Fruit fly (Drosophila melanogaster) whole organism, embryonic: ENCODE measurements around the gene Gem4b.
"Not testable (repeated sequence)": the region's sequence is repeated elsewhere in the genome, so short reads cannot be mapped to it uniquely, and the experiment has no call there.

Experiments used
- Bdp1 ChIP-seq: fragments of 200-800 bp; sonication (Bioruptor generic); optimal IDR thresholded peaks from 3 replicates; lab custom pipeline; 2016; ENCODE audit warnings: missing biosample characterization, missing genetic modification characterization
- CG10431 ChIP-seq: fragments of 200-800 bp; sonication (Bioruptor generic); optimal IDR thresholded peaks from 3 replicates; lab custom pipeline; 2018; ENCODE audit warnings: missing biosample characterization, mild to moderate bottlenecking, missing genetic modification characterization
- CG12155 ChIP-seq: fragments of 200-800 bp; sonication (Bioruptor generic); optimal IDR thresholded peaks from 3 replicates; lab custom pipeline; 2016; ENCODE audit warnings: missing biosample characterization, missing genetic modification characterization
- CG12236 ChIP-seq: fragments of 200-800 bp; sonication (Bioruptor generic); optimal IDR thresholded peaks from 2 replicates; lab custom pipeline; 2016; ENCODE audit warnings: missing biosample characterization, missing genetic modification characterization
- CG13296 ChIP-seq: fragments of 200-800 bp; sonication (Bioruptor generic); optimal IDR thresholded peaks from 3 replicates; lab custom pipeline; 2018; ENCODE audit warnings: missing biosample characterization, mild to moderate bottlenecking, missing genetic modification characterization
- CG15514 ChIP-seq: fragments of 200-800 bp; sonication (Bioruptor generic); optimal IDR thresholded peaks from 3 replicates; lab custom pipeline; 2017; ENCODE audit warnings: missing biosample characterization, missing genetic modification characterization, mild to moderate bottlenecking, moderate library complexity, missing genetic modification reagents
- CG16863 ChIP-seq: fragments of 200-800 bp; sonication (Bioruptor generic); optimal IDR thresholded peaks from 3 replicates; lab custom pipeline; 2016; ENCODE audit warnings: missing biosample characterization, missing genetic modification characterization
- CG1792 ChIP-seq: fragments of 200-800 bp; sonication (Bioruptor generic); optimal IDR thresholded peaks from 2 replicates; lab custom pipeline; 2016; ENCODE audit warnings: missing biosample characterization, missing genetic modification characterization
- CG2678 ChIP-seq: fragments of 200-800 bp; sonication (Bioruptor generic); optimal IDR thresholded peaks from 3 replicates; lab custom pipeline; 2019; ENCODE audit warnings: missing biosample characterization, mild to moderate bottlenecking, missing genetic modification characterization, moderate library complexity
- CG2889 ChIP-seq: fragments of 200-800 bp; sonication (Bioruptor generic); IDR thresholded peaks from 3 replicates; pipeline ENCODE4 v1.3.6; 2022; ENCODE audit warnings: missing biosample characterization, missing genetic modification characterization
- CG33557 ChIP-seq: fragments of 200-800 bp; sonication (Bioruptor generic); optimal IDR thresholded peaks from 2 replicates; lab custom pipeline; 2019; ENCODE audit warnings: missing biosample characterization, mild to moderate bottlenecking, missing genetic modification characterization, moderate library complexity
- CG34224 ChIP-seq: fragments of 200-800 bp; sonication (Bioruptor generic); IDR thresholded peaks from 3 replicates; pipeline ENCODE4 v1.3.6; 2022; ENCODE audit warnings: missing biosample characterization, missing genetic modification characterization; ENCODE audit not compliant: partially characterized antibody
- CG3726 ChIP-seq: fragments of 200-800 bp; sonication (Bioruptor generic); IDR thresholded peaks from 3 replicates; pipeline ENCODE4, ENCODE4 v1.3.6; 2022; ENCODE audit warnings: missing biosample characterization, missing genetic modification characterization
- CG42726 ChIP-seq: fragments of 200-800 bp; sonication (Bioruptor generic); IDR thresholded peaks from 2 replicates; pipeline ENCODE4 v1.3.6; 2022; ENCODE audit warnings: missing biosample characterization, missing genetic modification characterization; ENCODE audit not compliant: partially characterized antibody
- CG4282 ChIP-seq: fragments of 200-800 bp; sonication (Bioruptor generic); optimal IDR thresholded peaks from 2 replicates; lab custom pipeline; 2016; ENCODE audit warnings: missing biosample characterization, missing genetic modification characterization
- CG4730 ChIP-seq: fragments of 200-800 bp; sonication (Bioruptor generic); IDR thresholded peaks from 2 replicates; pipeline ENCODE4 v1.3.6; 2022; ENCODE audit warnings: missing biosample characterization, missing genetic modification characterization
- CG7357 ChIP-seq: fragments of 200-800 bp; sonication (Bioruptor generic); IDR thresholded peaks from 3 replicates; pipeline ENCODE4 v1.3.6; 2022; ENCODE audit warnings: missing biosample characterization, missing genetic modification characterization
- CG8478 ChIP-seq: fragments of >200 bp; optimal IDR thresholded peaks from 2 replicates; lab custom pipeline; 2018
- D ChIP-seq, 2 experiments: fragments of 200-800 bp in 1 of 2; fragments of >200 bp in 1 of 2; sonication (Bioruptor generic) in 1 of 2; optimal IDR thresholded peaks; 2 replicates in 1 of 2; 3 replicates in 1 of 2; lab custom pipeline; 2017; ENCODE audit warnings: mild to moderate bottlenecking in 1 of 2, missing biosample characterization in 1 of 2, missing genetic modification characterization in 1 of 2, missing genetic modification reagents in 1 of 2
- Dref ChIP-seq: fragments of 200-800 bp; sonication (Bioruptor generic); IDR thresholded peaks from 2 replicates; pipeline ENCODE4 v1.3.6; 2022; ENCODE audit warnings: missing biosample characterization, missing genetic modification characterization
- Hmx ChIP-seq: fragments of 200-800 bp; sonication (Bioruptor generic); optimal IDR thresholded peaks from 2 replicates; lab custom pipeline; 2016; ENCODE audit warnings: missing biosample characterization, missing genetic modification characterization
- Hsf ChIP-seq: fragments of 200-800 bp; sonication (Bioruptor generic); optimal IDR thresholded peaks from 3 replicates; lab custom pipeline; 2016; ENCODE audit warnings: missing biosample characterization, missing genetic modification characterization
- Jarid2 ChIP-seq: fragments of 200-800 bp; sonication (Bioruptor generic); optimal IDR thresholded peaks from 3 replicates; lab custom pipeline; 2017; ENCODE audit warnings: mild to moderate bottlenecking, missing biosample characterization, missing genetic modification reagents, missing genetic modification characterization
- NC2β ChIP-seq: fragments of 200-800 bp; sonication (Bioruptor generic); optimal IDR thresholded peaks from 2 replicates; lab custom pipeline; 2016; ENCODE audit warnings: missing biosample characterization, missing genetic modification characterization
- NFAT ChIP-seq: fragments of 200-800 bp; sonication (Bioruptor generic); IDR thresholded peaks from 2 replicates; pipeline ENCODE4 v1.3.6; 2022; ENCODE audit warnings: missing biosample characterization, missing genetic modification characterization
- Ptx1 ChIP-seq: fragments of 200-800 bp; sonication (Bioruptor generic); IDR thresholded peaks from 2 replicates; pipeline ENCODE4 v1.3.6; 2022; ENCODE audit warnings: missing biosample characterization, missing genetic modification characterization
- Side ChIP-seq: fragments of 200-800 bp; sonication (Bioruptor generic); optimal IDR thresholded peaks from 2 replicates; lab custom pipeline; 2016; ENCODE audit warnings: missing biosample characterization, missing genetic modification characterization
- Usf ChIP-seq: fragments of 200-800 bp; sonication (Bioruptor generic); optimal IDR thresholded peaks from 2 replicates; lab custom pipeline; 2017; ENCODE audit warnings: missing genotype, missing biosample characterization, missing genetic modification characterization
- Vsx1 ChIP-seq: fragments of 200-800 bp; sonication (Bioruptor generic); optimal IDR thresholded peaks from 2 replicates; lab custom pipeline; 2017; ENCODE audit warnings: missing biosample characterization, mild to moderate bottlenecking, missing genetic modification characterization, missing genetic modification reagents
- YL-1 ChIP-seq: fragments of 200-800 bp; sonication (Bioruptor generic); optimal IDR thresholded peaks from 3 replicates; lab custom pipeline; 2017; ENCODE audit warnings: missing biosample characterization, mild to moderate bottlenecking, missing genetic modification characterization
- ac ChIP-seq: fragments of 200-800 bp; sonication (Bioruptor generic); optimal IDR thresholded peaks from 3 replicates; lab custom pipeline; 2017; ENCODE audit warnings: missing biosample characterization, mild to moderate bottlenecking, missing genetic modification characterization
- bab2 ChIP-seq: fragments of 200-800 bp; sonication (Bioruptor generic); optimal IDR thresholded peaks from 2 replicates; lab custom pipeline; 2016; ENCODE audit warnings: missing biosample characterization, missing genetic modification characterization
- chif ChIP-seq, 2 experiments: fragments of 200-800 bp; sonication (Bioruptor generic); optimal IDR thresholded peaks; 3 replicates each; lab custom pipeline; 2016; ENCODE audit warnings: missing biosample characterization in 2 of 2, missing genetic modification characterization in 2 of 2
- chinmo ChIP-seq: fragments of 200-800 bp; sonication (Bioruptor generic); IDR thresholded peaks from 4 replicates; pipeline ENCODE4 v1.3.6; 2022; ENCODE audit warnings: missing biosample characterization, missing genetic modification characterization; ENCODE audit not compliant: partially characterized antibody
- chn ChIP-seq: fragments of 200-800 bp; sonication (Bioruptor generic); optimal IDR thresholded peaks from 2 replicates; lab custom pipeline; 2016; ENCODE audit warnings: missing biosample characterization, missing genetic modification characterization
- corto ChIP-seq: fragments of 200-800 bp; sonication (Bioruptor generic); optimal IDR thresholded peaks from 2 replicates; lab custom pipeline; 2016; ENCODE audit warnings: missing biosample characterization, mild to moderate bottlenecking, missing genetic modification characterization, moderate library complexity
- croc ChIP-seq: fragments of 200-800 bp; sonication (Bioruptor generic); conservative IDR thresholded peaks from 3 replicates; pipeline ENCODE4 v1.3.6; 2022; ENCODE audit warnings: missing biosample characterization, missing genetic modification characterization
- gce ChIP-seq: fragments of 200-800 bp; sonication (Bioruptor generic); IDR thresholded peaks from 3 replicates; pipeline ENCODE4 v1.3.6; 2022; ENCODE audit warnings: missing biosample characterization, missing genetic modification characterization
- gfzf ChIP-seq: fragments of 200-800 bp; sonication (Bioruptor generic); optimal IDR thresholded peaks from 2 replicates; lab custom pipeline; 2016; ENCODE audit warnings: missing biosample characterization, mild to moderate bottlenecking, missing genetic modification characterization, moderate library complexity
- grau ChIP-seq: fragments of 200-800 bp; optimal IDR thresholded peaks from 3 replicates; lab custom pipeline; 2019; ENCODE audit warnings: missing biosample characterization, mild to moderate bottlenecking, missing genetic modification characterization, moderate library complexity
- jing ChIP-seq: fragments of 200-800 bp; sonication (Bioruptor generic); optimal IDR thresholded peaks from 2 replicates; lab custom pipeline; 2018; ENCODE audit warnings: missing biosample characterization, mild to moderate bottlenecking, missing genetic modification characterization
- org-1 ChIP-seq: fragments of 200-800 bp; sonication (Bioruptor generic); optimal IDR thresholded peaks from 2 replicates; lab custom pipeline; 2017; ENCODE audit warnings: missing biosample characterization, missing genetic modification characterization
- pzg ChIP-seq: fragments of 200-800 bp; sonication (Bioruptor generic); optimal IDR thresholded peaks from 3 replicates; lab custom pipeline; 2018; ENCODE audit warnings: missing biosample characterization, mild to moderate bottlenecking, missing genetic modification characterization, moderate library complexity
- ranshi ChIP-seq: fragments of 200-800 bp; sonication (Bioruptor generic); IDR thresholded peaks from 2 replicates; pipeline ENCODE4 v1.3.6; 2022; ENCODE audit warnings: missing biosample characterization, missing genetic modification characterization
- sd ChIP-seq: fragments of 200-800 bp; sonication (Bioruptor generic); optimal IDR thresholded peaks from 3 replicates; lab custom pipeline; 2018; ENCODE audit warnings: missing biosample characterization, mild to moderate bottlenecking, missing genetic modification characterization, moderate library complexity
- tap ChIP-seq: fragments of 200-800 bp; optimal IDR thresholded peaks from 3 replicates; lab custom pipeline; 2019; ENCODE audit warnings: missing biosample characterization, mild to moderate bottlenecking, missing genetic modification characterization, moderate library complexity
- toy ChIP-seq: fragments of 200-800 bp; sonication (Bioruptor generic); IDR thresholded peaks from 2 replicates; pipeline ENCODE4 v1.3.6; 2022; ENCODE audit warnings: missing biosample characterization, missing genetic modification characterization
- zfh2 ChIP-seq: fragments of 200-800 bp; sonication (Bioruptor generic); optimal IDR thresholded peaks from 2 replicates; lab custom pipeline; 2016; ENCODE audit warnings: missing biosample characterization, missing genetic modification characterization

Gene Gem4b

dm6 chrX:3936174-3936573 is 4.5 kb upstream of the Gem4b start, which contains the start of the genes CG2938 and Glos (continued):
- TF ChIP-seq ac (GFP tag; lab: Kevin White, UChicago) (no peak), CG16863 (GFP tag; lab: Kevin White, UChicago) (no peak), pzg (GFP tag; lab: Kevin White, UChicago) (peak; percentile 33), chn (no peak), sd (tag; lab: Kevin White, UChicago) (peak; percentile 44), CG1792 (GFP tag; lab: Kevin White, UChicago) (no peak), org-1 (no peak), corto (no peak), Ptx1 (GFP tag; lab: Robert Waterston, UW) (no peak), Bdp1 (no peak), CG8478 (lab: Kevin White, UChicago) (no peak), zfh2 (GFP tag; lab: Kevin White, UChicago) (no peak), CG10431 (GFP tag; lab: Kevin White, UChicago) (no peak), grau (tag; lab: Kevin White, UChicago) (no peak), Hsf (GFP tag; lab: Kevin White, UChicago) (no peak), ranshi (no peak), Jarid2 (GFP tag; lab: Kevin White, UChicago) (no peak), Dref (GFP tag; lab: Robert Waterston, UW) (peak; percentile 64), croc (no peak), gce (GFP tag; lab: Robert Waterston, UW) (no peak), CG15514 (GFP tag; lab: Kevin White, UChicago) (peak; percentile 4), jing (GFP tag; lab: Kevin White, UChicago) (no peak), Vsx1 (no peak)

- TF ChIP-seq chif (GFP tag; optimal IDR thresholded peaks at IDR 0.05; lab: Kevin White, UChicago); gfzf (GFP tag; lab: Kevin White, UChicago); toy (GFP tag; lab: Robert Waterston, UW): not testable (repeated sequence)
Measured at dm6 chrX:3944743-3945142, 4.1 kb downstream of the Gem4b start, which contains the start of gene Gem4c. Gene Gem4c (plus strand): TSS chrX:3945043.

- TF ChIP-seq chif (GFP tag; optimal IDR thresholded peaks at IDR 0.05; lab: Kevin White, UChicago) (no peak), Side (GFP tag; lab: Kevin White, UChicago) (no peak), CG12155 (no peak), CG4282 (no peak), ac (GFP tag; lab: Kevin White, UChicago) (no peak), CG3726 (GFP tag; lab: Robert Waterston, UW) (no peak), chinmo (GFP tag; lab: Robert Waterston, UW) (peak; percentile 89), pzg (GFP tag; lab: Kevin White, UChicago) (peak; percentile 32), CG4730 (GFP tag; lab: Robert Waterston, UW) (no peak), CG42726 (peak; percentile 61; the same call in 1 of the 2 replicates), CG7357 (GFP tag; lab: Robert Waterston, UW) (no peak), jing (GFP tag; lab: Kevin White, UChicago) (no peak), Hmx (GFP tag; lab: Kevin White, UChicago) (no peak), NFAT (GFP tag; lab: Robert Waterston, UW) (no peak), YL-1 (GFP tag; lab: Kevin White, UChicago) (peak; percentile 2), CG33557 (GFP tag; lab: Kevin White, UChicago) (no peak), D (optimal IDR thresholded peaks at IDR 0.05; lab: Kevin White, UChicago) (no peak), D (GFP tag; optimal IDR thresholded peaks at IDR 0.05; lab: Kevin White, UChicago) (no peak), CG2678 (tag; lab: Kevin White, UChicago) (no peak), bab2 (GFP tag; lab: Kevin White, UChicago) (no peak), grau (tag; lab: Kevin White, UChicago) (no peak), NC2β (GFP tag; lab: Kevin White, UChicago) (no peak), CG12236 (no peak), CG34224 (GFP tag; lab: Robert Waterston, UW) (peak; percentile 88), Usf (GFP tag; lab: Kevin White, UChicago) (no peak), tap (no peak), CG13296 (GFP tag; lab: Kevin White, UChicago) (no peak), CG2889 (GFP tag; lab: Robert Waterston, UW) (no peak), toy (GFP tag; lab: Robert Waterston, UW) (no peak), CG10431 (GFP tag; lab: Kevin White, UChicago) (no peak)
Measured at dm6 chrX:3948889-3949288, 8.2 kb downstream of the Gem4b start, which contains the start of gene Vap33. Gene Vap33 (plus strand): TSS chrX:3948975.
